Worm (Caenorhabditis elegans) whole organism, L3 larva: Measurements from ENCODE around the gene col-90.
A peak's percentile ranks its signal among the peaks of the same experiment; 100 is the strongest.

ENCODE experiments used
- R02D3.7 ChIP-seq: fragments of 150-350 bp; optimal IDR thresholded peaks from 2 replicates; lab custom pipeline; 2014; ENCODE audit warnings: missing biosample characterization, missing genetic modification characterization
- aly-2 ChIP-seq: fragments of 150-350 bp; optimal IDR thresholded peaks from 2 replicates; lab custom pipeline; 2014; ENCODE audit warnings: missing biosample characterization, missing genetic modification characterization
- ama-1 ChIP-seq: fragments of 150-350 bp; optimal IDR thresholded peaks from 2 replicates; lab custom pipeline; 2018
- ceh-16 ChIP-seq: sonication (generic microtip); optimal IDR thresholded peaks from 2 replicates; lab custom pipeline; 2017; ENCODE audit warnings: missing biosample characterization, missing genetic modification characterization
- ceh-28 ChIP-seq: fragments of 150-350 bp; optimal IDR thresholded peaks from 2 replicates; lab custom pipeline; 2014; ENCODE audit warnings: missing biosample characterization, missing genetic modification reagents, missing genetic modification characterization
- ceh-82 ChIP-seq: fragments of 150-350 bp; optimal IDR thresholded peaks from 2 replicates; lab custom pipeline; 2014; ENCODE audit warnings: missing biosample characterization, missing genetic modification characterization
- egl-27 ChIP-seq: sonication (generic microtip); optimal IDR thresholded peaks from 4 replicates; lab custom pipeline; 2017; ENCODE audit warnings: missing biosample characterization, missing genetic modification reagents, missing genetic modification characterization
- elt-1 ChIP-seq: fragments of 150-350 bp; optimal IDR thresholded peaks from 2 replicates; lab custom pipeline; 2014; ENCODE audit warnings: missing biosample characterization, missing genetic modification characterization
- elt-2 ChIP-seq: sonication (generic microtip); optimal IDR thresholded peaks from 2 replicates; lab custom pipeline; 2016; ENCODE audit warnings: missing genetic modification reagents, mild to moderate bottlenecking, missing genetic modification characterization, missing compliant biosample characterization
- elt-3 ChIP-seq, 3 experiments: fragments of 150-350 bp in 1 of 3; sonication (generic microtip) in 2 of 3; optimal IDR thresholded peaks; 2 replicates in 2 of 3; 4 replicates in 1 of 3; lab custom pipeline; 2014 to 2017; ENCODE audit warnings: missing biosample characterization in 3 of 3, missing genetic modification characterization in 3 of 3
- eor-1 ChIP-seq, 2 experiments: fragments of 150-350 bp; optimal IDR thresholded peaks; 2 replicates each; lab custom pipeline; 2014 to 2018; ENCODE audit warnings: missing biosample characterization in 2 of 2, missing genetic modification characterization in 2 of 2
- fkh-2 ChIP-seq: fragments of 150-350 bp; optimal IDR thresholded peaks from 2 replicates; lab custom pipeline; 2014; ENCODE audit warnings: missing biosample characterization, missing genetic modification reagents, missing genetic modification characterization
- fos-1 ChIP-seq: fragments of 150-350 bp; optimal IDR thresholded peaks from 2 replicates; lab custom pipeline; 2014; ENCODE audit warnings: missing biosample characterization, missing genetic modification characterization
- hmg-11 ChIP-seq: sonication (generic microtip); optimal IDR thresholded peaks from 2 replicates; lab custom pipeline; 2016; ENCODE audit warnings: missing genetic modification characterization, missing compliant biosample characterization
- jun-1 ChIP-seq: fragments of 150-350 bp; optimal IDR thresholded peaks from 2 replicates; lab custom pipeline; 2014; ENCODE audit warnings: missing biosample characterization, missing genetic modification reagents, missing genetic modification characterization
- lin-15B ChIP-seq: fragments of 150-350 bp; optimal IDR thresholded peaks from 2 replicates; lab custom pipeline; 2014; ENCODE audit warnings: missing biosample characterization, missing genetic modification characterization
- lsy-12 ChIP-seq: sonication (generic microtip); optimal IDR thresholded peaks from 2 replicates; lab custom pipeline; 2016; ENCODE audit warnings: mild to moderate bottlenecking, missing genetic modification characterization, missing compliant biosample characterization
- mdl-1 ChIP-seq: fragments of 150-350 bp; optimal IDR thresholded peaks from 2 replicates; lab custom pipeline; 2014; ENCODE audit warnings: missing biosample characterization, missing genetic modification characterization
- mml-1 ChIP-seq: fragments of 150-350 bp; sonication (generic microtip); optimal IDR thresholded peaks from 3 replicates; lab custom pipeline; 2014; ENCODE audit warnings: missing biosample characterization, missing genetic modification characterization
- nfya-1 ChIP-seq: sonication (generic microtip); optimal IDR thresholded peaks from 2 replicates; lab custom pipeline; 2017; ENCODE audit warnings: missing genetic modification characterization, mild to moderate bottlenecking, missing compliant biosample characterization, antibody characterized with exemption, moderate library complexity; ENCODE audit not compliant: insufficient read depth
- nhr-11 ChIP-seq: fragments of 150-350 bp; optimal IDR thresholded peaks from 2 replicates; lab custom pipeline; 2014; ENCODE audit warnings: missing biosample characterization, missing genetic modification characterization
- nhr-12 ChIP-seq: fragments of 150-350 bp; optimal IDR thresholded peaks from 2 replicates; lab custom pipeline; 2014; ENCODE audit warnings: missing biosample characterization, missing genetic modification characterization
- nhr-237 ChIP-seq: fragments of 150-350 bp; optimal IDR thresholded peaks from 2 replicates; lab custom pipeline; 2014; ENCODE audit warnings: missing biosample characterization, missing genetic modification characterization
- nhr-28 ChIP-seq: fragments of 150-350 bp; optimal IDR thresholded peaks from 2 replicates; lab custom pipeline; 2014; ENCODE audit warnings: missing biosample characterization, missing genetic modification characterization
- nhr-76 ChIP-seq: fragments of 150-350 bp; sonication (generic microtip); optimal IDR thresholded peaks from 5 replicates; lab custom pipeline; 2014; ENCODE audit warnings: missing biosample characterization, missing genetic modification characterization
- nhr-77 ChIP-seq: fragments of 150-350 bp; optimal IDR thresholded peaks from 2 replicates; lab custom pipeline; 2014; ENCODE audit warnings: missing biosample characterization, missing genetic modification characterization
- pha-4 ChIP-seq: fragments of 150-350 bp; optimal IDR thresholded peaks from 2 replicates; lab custom pipeline; 2014; ENCODE audit warnings: missing biosample characterization, missing genetic modification reagents, missing genetic modification characterization
- pqm-1 ChIP-seq: fragments of 150-350 bp; optimal IDR thresholded peaks from 2 replicates; lab custom pipeline; 2017; ENCODE audit warnings: missing biosample characterization, missing genetic modification characterization, inconsistent platforms
- sea-2 ChIP-seq: fragments of 150-350 bp; sonication (generic microtip); optimal IDR thresholded peaks from 4 replicates; lab custom pipeline; 2014; ENCODE audit warnings: missing biosample characterization, missing genetic modification reagents, missing genetic modification characterization
- skn-1 ChIP-seq: fragments of 150-350 bp; optimal IDR thresholded peaks from 2 replicates; lab custom pipeline; 2014; ENCODE audit warnings: missing biosample characterization, missing genetic modification characterization
- snpc-4 ChIP-seq: fragments of 150-350 bp; optimal IDR thresholded peaks from 2 replicates; lab custom pipeline; 2014; ENCODE audit warnings: missing biosample characterization, missing genetic modification characterization
- tbx-2 ChIP-seq: sonication (generic microtip); optimal IDR thresholded peaks from 2 replicates; lab custom pipeline; 2016; ENCODE audit warnings: mild to moderate bottlenecking, missing genetic modification characterization, missing compliant biosample characterization
- unc-39 ChIP-seq: sonication (generic microtip); optimal IDR thresholded peaks from 4 replicates; lab custom pipeline; 2017; ENCODE audit warnings: missing biosample characterization, missing genetic modification characterization
- zag-1 ChIP-seq: fragments of 150-350 bp; optimal IDR thresholded peaks from 2 replicates; lab custom pipeline; 2014; ENCODE audit warnings: missing biosample characterization, missing genetic modification characterization
- ztf-11 ChIP-seq: fragments of 150-350 bp; optimal IDR thresholded peaks from 2 replicates; lab custom pipeline; 2014; ENCODE audit warnings: missing biosample characterization, missing genetic modification characterization

Gene col-90

ce11 chrIII:7919823-7920222 lies 28.8 kb upstream of the col-90 start, which contains the start of gene C29E4.14:
C29E4.14 (plus strand) TSS chrIII:7920123.
- TF ChIP-seq elt-1 (tag; lab: Kevin White, UChicago) (no peak), ceh-28 (tag; lab: Kevin White, UChicago) (no peak), fos-1 (no peak), R02D3.7 (tag; lab: Kevin White, UChicago) (no peak), ceh-82 (tag; lab: Kevin White, UChicago) (no peak), nhr-12 (no peak), nhr-237 (tag; lab: Kevin White, UChicago) (no peak), skn-1 (tag; lab: Kevin White, UChicago) (no peak), nhr-76 (tag; lab: Kevin White, UChicago) (no peak), aly-2 (tag; lab: Kevin White, UChicago) (no peak), egl-27 (no peak), mml-1 (no peak), ztf-11 (tag; lab: Kevin White, UChicago) (no peak), tbx-2 (no peak), pha-4 (no peak), elt-2 (tag; lab: Kevin White, UChicago) (no peak), mdl-1 (tag; lab: Kevin White, UChicago) (no peak)

- TF ChIP-seq lin-15B (tag; lab: Kevin White, UChicago) (no peak), sea-2 (GFP tag; lab: Kevin White, UChicago) (no peak), nhr-28 (tag; lab: Kevin White, UChicago) (no peak), elt-3 (tag; optimal IDR thresholded peaks at IDR 0.05; lab: Kevin White, UChicago) (no peak), snpc-4 (tag; lab: Kevin White, UChicago) (no peak), elt-1 (tag; lab: Kevin White, UChicago) (no peak), jun-1 (tag; lab: Kevin White, UChicago) (no peak), nfya-1 (no peak), hmg-11 (tag; lab: Kevin White, UChicago) (no peak), mml-1 (no peak), ama-1 (no peak), elt-2 (tag; lab: Kevin White, UChicago) (no peak)
These were observed 26.4 kb upstream of the col-90 start, which contains the start of gene C29E4.17 for ce11 chrIII:7922207-7922606. C29E4.17 (plus strand) TSS chrIII:7922507.

- TF ChIP-seq fkh-2 (tag; lab: Kevin White, UChicago) (no peak), ztf-11 (tag; lab: Kevin White, UChicago) (no peak), nhr-12 (no peak), eor-1 (tag; optimal IDR thresholded peaks at IDR 0.05; lab: Kevin White, UChicago) (no peak), nhr-76 (tag; lab: Kevin White, UChicago) (no peak), ceh-16 (tag; lab: Kevin White, UChicago) (no peak), zag-1 (tag; lab: Kevin White, UChicago) (no peak), nhr-237 (tag; lab: Kevin White, UChicago) (no peak), snpc-4 (tag; lab: Kevin White, UChicago) (no peak), lsy-12 (tag; lab: Kevin White, UChicago) (no peak), jun-1 (tag; lab: Kevin White, UChicago) (no peak), pqm-1 (no peak), nhr-11 (tag; lab: Kevin White, UChicago) (no peak), egl-27 (no peak), nfya-1 (no peak), ama-1 (no peak)
- TF ChIP-seq, all 47 proteins: peak for 0
These were observed 23.8 kb upstream of the col-90 start, which contains the start of gene tag-250 for ce11 chrIII:7924821-7925220. tag-250 (minus strand) TSS chrIII:7924921.

- TF ChIP-seq pha-4 (peak; percentile 48), snpc-4 (tag; lab: Kevin White, UChicago) (peak; percentile 3), nhr-77 (tag; lab: Kevin White, UChicago) (no peak), elt-2 (tag; lab: Kevin White, UChicago) (no peak), nfya-1 (no peak), elt-3 (tag; optimal IDR thresholded peaks at IDR 0.05; lab: Kevin White, UChicago) (no peak), unc-39 (tag; lab: Kevin White, UChicago) (no peak), nhr-11 (tag; lab: Kevin White, UChicago) (no peak), eor-1 (tag; optimal IDR thresholded peaks at IDR 0.05; lab: Kevin White, UChicago) (no peak)
These were observed 22.7 kb upstream of the col-90 start for ce11 chrIII:7925968-7926367.
